Fruit fly (Drosophila melanogaster): ENCODE data around the gene colt.

DNA sequence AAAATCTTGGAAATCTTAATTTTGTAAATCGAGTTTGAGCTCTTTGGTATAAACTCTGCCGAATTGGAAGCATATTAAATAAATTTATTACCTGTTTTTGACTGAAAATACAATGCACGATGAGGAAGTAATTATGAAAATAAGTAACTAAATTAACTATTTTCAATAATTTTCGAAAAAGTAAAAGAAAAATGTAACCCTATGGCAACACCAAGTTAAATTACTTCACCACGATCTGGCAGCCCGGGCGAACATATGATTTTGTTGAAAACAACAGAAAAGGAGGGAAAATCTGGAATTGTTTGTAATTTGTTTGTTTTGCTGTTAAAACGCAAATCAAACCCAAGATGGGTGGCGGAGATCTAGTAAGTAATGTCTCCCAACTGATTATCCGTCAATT, 25.0 kb downstream of the colt start, which contains the start of the genes CG9961 and Cwc25:
- TF ChIP-seq psq (optimal IDR thresholded peaks at IDR 0.05) (no peak), h (optimal IDR thresholded peaks at IDR 0.05) (no peak), ttk (optimal IDR thresholded peaks at IDR 0.05) (no peak)

Data from Kc167 (cell line).